Worm (Caenorhabditis elegans): Measurements from ENCODE around the gene ttr-33.
A peak's percentile ranks its signal among the peaks of the same experiment; 100 is the strongest.

ttr-33 gene

DNA sequence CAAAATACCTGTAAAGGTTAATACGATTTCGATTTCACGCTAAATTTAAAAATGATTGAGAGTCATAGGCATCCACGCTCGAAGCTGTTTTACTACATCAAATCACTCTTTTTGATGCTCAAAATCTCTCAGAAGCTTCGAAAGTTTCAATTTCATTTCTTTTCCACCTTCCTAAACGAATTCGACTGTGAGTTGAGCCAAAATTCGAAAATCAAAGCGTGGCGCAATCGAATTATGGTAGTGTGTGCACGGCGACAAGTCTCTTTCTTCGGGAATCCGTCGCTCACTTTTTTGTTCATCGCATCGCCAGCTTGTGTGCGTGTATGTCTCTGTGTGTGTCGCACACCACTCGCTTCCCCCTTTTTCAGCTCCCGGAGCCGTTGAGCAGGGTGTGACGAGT is 35.2 kb upstream of the ttr-33 start:
- no peak for TF ChIP-seq ham-2 (GFP tag; optimal IDR thresholded peaks at IDR 0.05)
- TF ChIP-seq ces-1 (GFP tag; optimal IDR thresholded peaks at IDR 0.05), result peak; percentile 86
- TF ChIP-seq nhr-28 (tag; optimal IDR thresholded peaks at IDR 0.05), result no peak

DNA sequence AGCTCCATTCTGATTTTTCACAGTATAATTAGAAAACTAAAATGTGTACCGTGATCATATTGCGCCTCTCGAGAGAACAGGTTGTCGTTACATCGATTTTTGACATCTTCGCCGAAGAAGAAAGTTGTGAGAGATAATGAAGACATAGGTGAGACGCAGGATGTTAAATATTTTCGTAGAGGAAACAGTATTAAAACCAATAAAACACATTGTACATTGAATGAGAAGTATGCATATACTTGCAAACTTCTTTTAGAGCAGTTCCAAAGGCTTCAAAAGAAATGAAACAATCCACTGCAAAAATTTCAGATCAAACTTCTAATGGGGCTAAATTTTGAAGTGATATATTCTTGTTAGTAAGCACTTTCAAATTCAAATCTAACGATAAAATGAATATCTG is 33.0 kb upstream of the ttr-33 start, which contains the start of gene nipi-4:
nipi-4 (minus strand) TSS at position 101 of the 400 bp plus-strand sequence.
- TF ChIP-seq nhr-76 (tag; optimal IDR thresholded peaks at IDR 0.05) (no peak), drap-1 (GFP tag; optimal IDR thresholded peaks at IDR 0.05) (no peak), bed-3 (GFP tag; optimal IDR thresholded peaks at IDR 0.05) (no peak), elt-3 (tag; optimal IDR thresholded peaks at IDR 0.05) (no peak), pha-4 (tag; optimal IDR thresholded peaks at IDR 0.05) (no peak), ceh-39 (tag; optimal IDR thresholded peaks at IDR 0.05) (no peak), lin-32 (GFP tag; optimal IDR thresholded peaks at IDR 0.05) (no peak), lsy-2 (tag; optimal IDR thresholded peaks at IDR 0.05) (no peak), flh-1 (GFP tag; optimal IDR thresholded peaks at IDR 0.05) (no peak), sem-2 (GFP tag; optimal IDR thresholded peaks at IDR 0.05) (no peak), tbx-8 (GFP tag; optimal IDR thresholded peaks at IDR 0.05) (no peak), M03D4.4 (tag; optimal IDR thresholded peaks at IDR 0.05) (no peak), elt-1 (tag; optimal IDR thresholded peaks at IDR 0.05; ENCODE audit: borderline replicate concordance, insufficient read depth) (no peak), nhr-2 (tag; optimal IDR thresholded peaks at IDR 0.05) (no peak), ces-1 (GFP tag; optimal IDR thresholded peaks at IDR 0.05) (no peak), ceh-83 (GFP tag; optimal IDR thresholded peaks at IDR 0.05) (no peak), mab-5 (tag; optimal IDR thresholded peaks at IDR 0.05) (no peak)

DNA sequence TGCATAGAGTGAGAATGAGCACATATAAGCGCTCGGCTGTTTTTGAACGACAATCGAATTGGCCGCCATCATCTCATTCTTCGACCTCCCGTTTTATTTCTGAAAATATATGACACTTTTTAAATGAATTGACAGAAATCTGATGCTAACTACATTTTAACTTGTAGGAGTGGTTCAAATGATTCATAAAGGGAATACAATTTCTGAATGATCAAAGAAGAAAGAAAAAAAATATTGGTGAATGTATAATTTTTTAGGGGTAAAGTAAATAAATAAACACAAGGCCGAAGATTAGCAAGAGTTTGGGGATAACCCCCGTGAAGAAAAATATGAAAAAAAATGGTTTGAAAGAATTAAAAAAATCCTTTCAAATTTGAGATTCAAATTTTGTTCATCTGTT is 27.0 kb upstream of the ttr-33 start, which contains the start of gene C37C3.11:
C37C3.11 (minus strand) TSS at position 101 of the 400 bp plus-strand sequence.
- TF ChIP-seq ham-2 (GFP tag; optimal IDR thresholded peaks at IDR 0.05), result no peak
- no peak for TF ChIP-seq tbx-8 (GFP tag; optimal IDR thresholded peaks at IDR 0.05)
- TF ChIP-seq lsy-2 (tag; optimal IDR thresholded peaks at IDR 0.05), result no peak
- no peak for TF ChIP-seq elt-3 (tag; optimal IDR thresholded peaks at IDR 0.05)

DNA sequence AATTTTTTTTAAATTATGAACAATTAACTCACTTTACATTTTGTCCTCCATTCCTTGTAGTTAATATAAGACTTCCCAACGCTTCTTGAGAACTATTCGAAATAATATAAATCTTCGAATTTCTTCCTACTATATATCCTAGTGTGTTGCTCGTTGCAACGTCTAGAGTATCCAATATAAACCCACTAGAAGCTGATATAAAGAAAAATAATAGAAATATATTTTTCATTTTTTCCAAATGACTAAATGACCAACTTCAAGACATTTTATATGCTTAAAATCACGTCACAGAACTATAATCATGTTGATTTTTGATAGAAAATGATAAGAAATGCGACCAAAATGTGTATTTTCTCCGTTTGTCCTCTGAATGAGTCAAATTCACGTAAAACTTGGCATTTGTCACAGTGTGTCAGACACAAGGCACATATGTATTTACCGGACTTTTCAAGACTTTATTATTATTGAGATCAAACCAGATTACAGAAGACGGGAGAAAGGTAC is 25.4 kb upstream of the ttr-33 start, which contains the start of gene C37C3.10:
C37C3.10 (minus strand) TSS at position 51 of the 504 bp plus-strand sequence.
- no peak for TF ChIP-seq ceh-43 (GFP tag; optimal IDR thresholded peaks at IDR 0.05)
- no peak for TF ChIP-seq unc-120 (tag; optimal IDR thresholded peaks at IDR 0.05; ENCODE audit: poor library complexity, severe bottlenecking)
- no peak for TF ChIP-seq tbx-8 (GFP tag; optimal IDR thresholded peaks at IDR 0.05)
- no peak for TF ChIP-seq sem-2 (GFP tag; optimal IDR thresholded peaks at IDR 0.05)
- TF ChIP-seq nhr-28 (tag; optimal IDR thresholded peaks at IDR 0.05), result no peak
- no peak for TF ChIP-seq nhr-12 (tag; optimal IDR thresholded peaks at IDR 0.05)
- no peak for TF ChIP-seq mls-2 (tag; optimal IDR thresholded peaks at IDR 0.05)
- TF ChIP-seq mep-1 (tag; optimal IDR thresholded peaks at IDR 0.05), result no peak
- TF ChIP-seq blmp-1 (tag; optimal IDR thresholded peaks at IDR 0.05), result no peak
- TF ChIP-seq snpc-4 (tag; optimal IDR thresholded peaks at IDR 0.05), result no peak
- no peak for TF ChIP-seq sptf-1 (tag; optimal IDR thresholded peaks at IDR 0.05)
- no peak for TF ChIP-seq ceh-39 (tag; optimal IDR thresholded peaks at IDR 0.05)
- TF ChIP-seq ham-2 (GFP tag; optimal IDR thresholded peaks at IDR 0.05), result no peak
- no peak for TF ChIP-seq drap-1 (GFP tag; optimal IDR thresholded peaks at IDR 0.05)
- TF ChIP-seq pha-4 (tag; optimal IDR thresholded peaks at IDR 0.05), result no peak
- TF ChIP-seq ceh-83 (GFP tag; optimal IDR thresholded peaks at IDR 0.05), result no peak
- no peak for TF ChIP-seq flh-1 (GFP tag; optimal IDR thresholded peaks at IDR 0.05)
- no peak for TF ChIP-seq M03D4.4 (tag; optimal IDR thresholded peaks at IDR 0.05)
- TF ChIP-seq mab-5 (tag; optimal IDR thresholded peaks at IDR 0.05), result no peak
- TF ChIP-seq ztf-11 (tag; optimal IDR thresholded peaks at IDR 0.05), result no peak

DNA sequence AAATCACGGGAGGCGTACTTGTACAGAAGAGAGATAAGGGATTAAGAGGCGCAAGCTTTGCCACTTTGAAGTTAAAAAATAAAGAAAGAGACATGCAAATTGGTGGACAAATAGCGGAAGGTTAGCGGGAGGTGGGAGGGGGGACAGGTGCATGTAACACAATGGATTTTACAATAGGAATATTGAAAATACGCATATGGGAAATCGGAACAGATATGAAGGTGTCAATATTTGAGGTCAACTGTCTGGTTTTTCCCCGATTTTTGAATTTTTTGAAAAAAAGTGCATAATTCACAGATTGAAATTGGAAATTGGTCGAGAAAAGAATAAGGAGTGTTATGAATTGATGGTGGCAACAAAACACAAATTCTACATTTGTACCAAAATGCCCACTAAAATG is 24.1 kb upstream of the ttr-33 start, which contains the start of gene C37C3.17:
C37C3.17 (minus strand) TSS at position 101 of the 400 bp plus-strand sequence.
- TF ChIP-seq elt-3 (tag; optimal IDR thresholded peaks at IDR 0.05), result no peak
- TF ChIP-seq elt-1 (tag; optimal IDR thresholded peaks at IDR 0.05; ENCODE audit: borderline replicate concordance, insufficient read depth), result no peak
- TF ChIP-seq unc-39 (tag; optimal IDR thresholded peaks at IDR 0.05), result no peak
- no peak for TF ChIP-seq nhr-12 (tag; optimal IDR thresholded peaks at IDR 0.05)
- no peak for TF ChIP-seq unc-62 (GFP tag; optimal IDR thresholded peaks at IDR 0.05)
- TF ChIP-seq nhr-237 (tag; optimal IDR thresholded peaks at IDR 0.05), result no peak
- no peak for TF ChIP-seq mep-1 (tag; optimal IDR thresholded peaks at IDR 0.05)
- no peak for TF ChIP-seq bed-3 (GFP tag; optimal IDR thresholded peaks at IDR 0.05)
- no peak for TF ChIP-seq lsy-2 (tag; optimal IDR thresholded peaks at IDR 0.05)
- no peak for TF ChIP-seq unc-120 (tag; optimal IDR thresholded peaks at IDR 0.05; ENCODE audit: poor library complexity, severe bottlenecking)
- no peak for TF ChIP-seq nhr-76 (tag; optimal IDR thresholded peaks at IDR 0.05)
- no peak for TF ChIP-seq sptf-1 (tag; optimal IDR thresholded peaks at IDR 0.05)
- TF ChIP-seq mab-5 (tag; optimal IDR thresholded peaks at IDR 0.05), result no peak
- TF ChIP-seq sem-2 (GFP tag; optimal IDR thresholded peaks at IDR 0.05), result no peak
- no peak for TF ChIP-seq blmp-1 (tag; optimal IDR thresholded peaks at IDR 0.05)
